Fruit fly (Drosophila melanogaster): ENCODE results near the gene RpS5b.

dm6 chr3R:14893791-14894782 is 7.3 kb downstream of the RpS5b start, which contains the start of gene Dph2:
- TF ChIP-seq Sin3A (optimal IDR thresholded peaks at IDR 0.05) = no peak
- no peak for TF ChIP-seq psq (optimal IDR thresholded peaks at IDR 0.05)
